Fruit fly (Drosophila melanogaster): ENCODE results near the gene CG14947.

dm6 chr2L:12120000-12120399 lies 44.1 kb downstream of the CG14947 start:
- TF ChIP-seq CG14711 (tag; optimal IDR thresholded peaks at IDR 0.05) (no peak), CG5204 (GFP tag; optimal IDR thresholded peaks at IDR 0.05) (no peak), CG7101 (tag; optimal IDR thresholded peaks at IDR 0.05) (no peak), bab1 (GFP tag; optimal IDR thresholded peaks at IDR 0.05) (no peak), CG1620 (GFP tag; optimal IDR thresholded peaks at IDR 0.05) (no peak), cic (GFP tag; optimal IDR thresholded peaks at IDR 0.05) (no peak), Crg-1 (GFP tag; optimal IDR thresholded peaks at IDR 0.05) (no peak), CG7045 (GFP tag; optimal IDR thresholded peaks at IDR 0.05) (no peak), cnc (optimal IDR thresholded peaks at IDR 0.05) (no peak), pad (GFP tag; optimal IDR thresholded peaks at IDR 0.05) (no peak), kay (GFP tag; ENCODE audit: borderline replicate concordance) (no peak), CG12768 (GFP tag; optimal IDR thresholded peaks at IDR 0.05) (no peak)

All from whole organism, adult.